Fruit fly (Drosophila melanogaster) whole organism, pupa: Measurements from ENCODE around the gene Rrp1.
A peak's percentile ranks its signal among the peaks of the same experiment; 100 is the strongest.

ENCODE experiments used
- CG10348 ChIP-seq: fragments of 200-800 bp; sonication (Bioruptor generic); IDR thresholded peaks from 2 replicates; pipeline ENCODE4 v1.3.6; 2022; ENCODE audit warnings: missing biosample characterization, missing genetic modification characterization
- CG12605 ChIP-seq: fragments of 200-800 bp; sonication (Bioruptor generic); IDR thresholded peaks from 2 replicates; pipeline ENCODE4 v1.3.6; 2022; ENCODE audit warnings: missing biosample characterization, missing genetic modification characterization
- CG13204 ChIP-seq: fragments of 200-800 bp; sonication (Bioruptor generic); optimal IDR thresholded peaks from 2 replicates; lab custom pipeline; 2018; ENCODE audit warnings: missing biosample characterization, mild to moderate bottlenecking, missing genetic modification characterization, moderate library complexity
- CG14655 ChIP-seq: fragments of 200-800 bp; sonication (Bioruptor generic); optimal IDR thresholded peaks from 3 replicates; lab custom pipeline; 2017; ENCODE audit warnings: mild to moderate bottlenecking, missing biosample characterization, missing genetic modification reagents, missing genetic modification characterization
- CG15710 ChIP-seq: fragments of 200-800 bp; sonication (Bioruptor generic); optimal IDR thresholded peaks from 2 replicates; lab custom pipeline; 2018; ENCODE audit warnings: missing biosample characterization, mild to moderate bottlenecking, missing genetic modification characterization, moderate library complexity
- CG17806 ChIP-seq: fragments of 200-800 bp; sonication (Bioruptor generic); optimal IDR thresholded peaks from 2 replicates; lab custom pipeline; 2018; ENCODE audit warnings: missing biosample characterization, mild to moderate bottlenecking, missing genetic modification characterization, moderate library complexity
- CG32121 ChIP-seq: fragments of 200-800 bp; sonication (Bioruptor generic); IDR thresholded peaks from 2 replicates; pipeline ENCODE4 v1.3.6; 2022; ENCODE audit warnings: missing biosample characterization, missing genetic modification characterization
- CG34367 ChIP-seq: fragments of 200-800 bp; sonication (Bioruptor generic); optimal IDR thresholded peaks from 2 replicates; lab custom pipeline; 2018; ENCODE audit warnings: missing biosample characterization, mild to moderate bottlenecking, missing genetic modification characterization
- CG4496 ChIP-seq: fragments of 200-800 bp; sonication (Bioruptor generic); IDR thresholded peaks from 3 replicates; pipeline ENCODE4 v1.3.6; 2022; ENCODE audit warnings: missing biosample characterization, missing genetic modification characterization
- CG8159 ChIP-seq: fragments of 200-800 bp; sonication (Bioruptor generic); optimal IDR thresholded peaks from 3 replicates; lab custom pipeline; 2018; ENCODE audit warnings: missing biosample characterization, mild to moderate bottlenecking, missing genetic modification characterization, moderate library complexity
- CG8301 ChIP-seq: fragments of 200-800 bp; sonication (Bioruptor generic); optimal IDR thresholded peaks from 2 replicates; lab custom pipeline; 2018; ENCODE audit warnings: missing biosample characterization, mild to moderate bottlenecking, missing genetic modification characterization
- CG9948 ChIP-seq: fragments of 200-800 bp; sonication (Bioruptor generic); optimal IDR thresholded peaks from 2 replicates; lab custom pipeline; 2018; ENCODE audit warnings: missing biosample characterization, mild to moderate bottlenecking, missing genetic modification characterization, moderate library complexity
- D1 ChIP-seq: fragments of 200-800 bp; sonication (Bioruptor generic); optimal IDR thresholded peaks from 2 replicates; lab custom pipeline; 2018; ENCODE audit warnings: missing biosample characterization, mild to moderate bottlenecking, missing genetic modification characterization, moderate library complexity
- EcR ChIP-seq: fragments of 200-800 bp; sonication (Bioruptor generic); optimal IDR thresholded peaks from 3 replicates; lab custom pipeline; 2019; ENCODE audit warnings: missing biosample characterization, missing genetic modification characterization, mild to moderate bottlenecking, moderate library complexity, missing genetic modification reagents
- Ets98B ChIP-seq: fragments of 200-800 bp; sonication (Bioruptor generic); IDR thresholded peaks from 2 replicates; pipeline ENCODE4 v1.3.6; 2022; ENCODE audit warnings: missing biosample characterization, missing genetic modification characterization
- Pif1A ChIP-seq: fragments of 200-800 bp; sonication (Bioruptor generic); optimal IDR thresholded peaks from 3 replicates; lab custom pipeline; 2016; ENCODE audit warnings: missing biosample characterization, missing genetic modification characterization
- Pif1B ChIP-seq: fragments of 200-800 bp; sonication (Bioruptor generic); optimal IDR thresholded peaks from 3 replicates; lab custom pipeline; 2016; ENCODE audit warnings: missing biosample characterization, missing genetic modification characterization
- Snoo ChIP-seq: fragments of 200-800 bp; sonication (Bioruptor generic); optimal IDR thresholded peaks from 3 replicates; lab custom pipeline; 2017; ENCODE audit warnings: missing biosample characterization, mild to moderate bottlenecking, missing genetic modification characterization, inconsistent platforms
- fd96Ca ChIP-seq: fragments of 200-800 bp; sonication (Bioruptor generic); IDR thresholded peaks from 3 replicates; pipeline ENCODE4 v1.3.6; 2022; ENCODE audit warnings: missing biosample characterization, missing genetic modification characterization
- gl ChIP-seq: fragments of 200-800 bp; sonication (Bioruptor generic); optimal IDR thresholded peaks from 2 replicates; lab custom pipeline; 2018; ENCODE audit warnings: missing biosample characterization, mild to moderate bottlenecking, missing genetic modification characterization
- rn ChIP-seq: fragments of 200-800 bp; sonication (Bioruptor generic); IDR thresholded peaks from 2 replicates; pipeline ENCODE4 v1.3.6; 2022; ENCODE audit warnings: missing biosample characterization, missing genetic modification characterization

Rrp1 gene

dm6 chr2L:2930646-2931045 is 41.7 kb downstream of the Rrp1 start:
- TF ChIP-seq D1, result no peak
- TF ChIP-seq CG8301 (tag; lab: Kevin White, UChicago), result no peak
- no peak for TF ChIP-seq fd96Ca (GFP tag; lab: Robert Waterston, UW)
- TF ChIP-seq CG34367 (tag; lab: Kevin White, UChicago), result no peak
- TF ChIP-seq Ets98B (GFP tag; lab: Robert Waterston, UW), result no peak
- TF ChIP-seq CG13204 (GFP tag; lab: Kevin White, UChicago), result no peak
- no peak for TF ChIP-seq CG9948 (tag; lab: Kevin White, UChicago)
- TF ChIP-seq CG32121 (GFP tag; lab: Robert Waterston, UW), result no peak
- no peak for TF ChIP-seq CG14655 (GFP tag; lab: Kevin White, UChicago)
- TF ChIP-seq Snoo (tag; lab: Kevin White, UChicago), result no peak
- TF ChIP-seq gl (tag; lab: Kevin White, UChicago), result no peak
- TF ChIP-seq CG17806, result no peak
- no peak for TF ChIP-seq CG8159 (tag; lab: Kevin White, UChicago)

- TF ChIP-seq fd96Ca (GFP tag; lab: Robert Waterston, UW) (peak; percentile 92), CG9948 (tag; lab: Kevin White, UChicago) (peak; percentile 91), CG17806 (peak; percentile 91), D1 (peak; percentile 91), CG4496 (GFP tag; lab: Robert Waterston, UW) (peak; percentile 98), Ets98B (GFP tag; lab: Robert Waterston, UW) (peak; percentile 95), CG8159 (tag; lab: Kevin White, UChicago) (peak; percentile 93), Pif1B (peak; percentile 88), CG13204 (GFP tag; lab: Kevin White, UChicago) (peak; percentile 97), CG12605 (peak; percentile 100), CG10348 (GFP tag; lab: Robert Waterston, UW) (no peak), EcR (GFP tag; lab: Kevin White, UChicago) (peak; percentile 59), Snoo (tag; lab: Kevin White, UChicago) (peak; percentile 87), rn (GFP tag; lab: Robert Waterston, UW) (peak; percentile 90), Pif1A (GFP tag; lab: Kevin White, UChicago) (peak; percentile 95), CG34367 (tag; lab: Kevin White, UChicago) (peak; percentile 96), gl (tag; lab: Kevin White, UChicago) (peak; percentile 99), CG8301 (tag; lab: Kevin White, UChicago) (peak; percentile 87), CG14655 (GFP tag; lab: Kevin White, UChicago) (peak; percentile 92), CG15710 (tag; lab: Kevin White, UChicago) (peak; percentile 96), CG32121 (GFP tag; lab: Robert Waterston, UW) (peak; percentile 96)
These were observed 48.0 kb downstream of the Rrp1 start for dm6 chr2L:2924266-2924801.

- TF ChIP-seq CG32121 (GFP tag; lab: Robert Waterston, UW) (no peak), EcR (GFP tag; lab: Kevin White, UChicago) (no peak), CG12605 (no peak), Pif1B (no peak), CG15710 (tag; lab: Kevin White, UChicago) (no peak), gl (tag; lab: Kevin White, UChicago) (no peak), Ets98B (GFP tag; lab: Robert Waterston, UW) (no peak), CG10348 (GFP tag; lab: Robert Waterston, UW) (no peak), CG34367 (tag; lab: Kevin White, UChicago) (no peak), Snoo (tag; lab: Kevin White, UChicago) (no peak), CG9948 (tag; lab: Kevin White, UChicago) (no peak), D1 (no peak)
These were observed 51.7 kb downstream of the Rrp1 start for dm6 chr2L:2920641-2921040.
